Fruit fly (Drosophila melanogaster) whole organism, prepupa: ENCODE measurements around the gene Or85a.
A peak's percentile ranks its signal among the peaks of the same experiment; 100 is the strongest.

Experiments
- CG11294 ChIP-seq: fragments of 200-800 bp; sonication (Bioruptor generic); IDR thresholded peaks from 2 replicates; pipeline ENCODE4 v1.3.6; 2022; ENCODE audit warnings: missing biosample characterization, missing genetic modification characterization
- CG11762 ChIP-seq: fragments of 200-800 bp; sonication (Bioruptor generic); optimal IDR thresholded peaks from 3 replicates; lab custom pipeline; 2016; ENCODE audit warnings: missing biosample characterization, missing genetic modification characterization; ENCODE audit not compliant: insufficient read depth
- CG1621 ChIP-seq: fragments of 200-800 bp; sonication (Bioruptor generic); optimal IDR thresholded peaks from 3 replicates; lab custom pipeline; 2018; ENCODE audit warnings: missing biosample characterization, mild to moderate bottlenecking, missing genetic modification characterization
- CG16779 ChIP-seq: fragments of 200-800 bp; sonication (Bioruptor generic); optimal IDR thresholded peaks from 3 replicates; lab custom pipeline; 2017; ENCODE audit warnings: missing biosample characterization, mild to moderate bottlenecking, missing genetic modification characterization
- CG3032 ChIP-seq: fragments of 200-800 bp; optimal IDR thresholded peaks from 2 replicates; lab custom pipeline; 2019; ENCODE audit warnings: missing biosample characterization, mild to moderate bottlenecking, missing genetic modification characterization, moderate library complexity
- CG32006 ChIP-seq: fragments of 200-800 bp; sonication (Bioruptor generic); optimal IDR thresholded peaks from 3 replicates; lab custom pipeline; 2017; ENCODE audit warnings: missing biosample characterization, mild to moderate bottlenecking, missing genetic modification characterization
- CG34406 ChIP-seq: fragments of 200-800 bp; sonication (Bioruptor generic); optimal IDR thresholded peaks from 3 replicates; lab custom pipeline; 2016; ENCODE audit warnings: missing biosample characterization, missing genetic modification characterization
- CG3919 ChIP-seq: fragments of 200-800 bp; sonication (Bioruptor generic); optimal IDR thresholded peaks from 3 replicates; lab custom pipeline; 2016; ENCODE audit warnings: missing biosample characterization, missing genetic modification characterization
- CG4318 ChIP-seq: fragments of 200-800 bp; sonication (Bioruptor generic); optimal IDR thresholded peaks from 3 replicates; lab custom pipeline; 2017; ENCODE audit warnings: missing biosample characterization, mild to moderate bottlenecking, missing genetic modification characterization
- CG6163 ChIP-seq: fragments of 200-800 bp; sonication (Bioruptor generic); IDR thresholded peaks from 3 replicates; pipeline ENCODE4 v1.3.6; 2022; ENCODE audit warnings: missing biosample characterization, missing genetic modification characterization
- CG6276 ChIP-seq: fragments of 200-800 bp; sonication (Bioruptor generic); optimal IDR thresholded peaks from 2 replicates; lab custom pipeline; 2017; ENCODE audit warnings: missing biosample characterization, mild to moderate bottlenecking, missing genetic modification characterization
- CG6792 ChIP-seq: fragments of 200-800 bp; sonication (Bioruptor generic); optimal IDR thresholded peaks from 3 replicates; lab custom pipeline; 2016; ENCODE audit warnings: missing biosample characterization, missing genetic modification characterization
- CG6808 ChIP-seq: fragments of 200-800 bp; sonication (Bioruptor generic); optimal IDR thresholded peaks from 3 replicates; lab custom pipeline; 2017; ENCODE audit warnings: missing biosample characterization, missing genetic modification characterization, mild to moderate bottlenecking, moderate library complexity, missing genetic modification reagents
- CG6854 ChIP-seq: fragments of 200-800 bp; sonication (Bioruptor generic); optimal IDR thresholded peaks from 2 replicates; lab custom pipeline; 2017; ENCODE audit warnings: missing biosample characterization, mild to moderate bottlenecking, missing genetic modification characterization
- CG7368 ChIP-seq: fragments of 200-800 bp; sonication (Bioruptor generic); optimal IDR thresholded peaks from 3 replicates; lab custom pipeline; 2016; ENCODE audit warnings: missing biosample characterization, missing genetic modification characterization
- CG8119 ChIP-seq: fragments of 200-800 bp; sonication (Bioruptor generic); IDR thresholded peaks from 3 replicates; pipeline ENCODE4 v1.3.6; 2022; ENCODE audit warnings: missing biosample characterization, missing genetic modification characterization
- CG8319 ChIP-seq: fragments of 200-800 bp; sonication (Bioruptor generic); optimal IDR thresholded peaks from 3 replicates; lab custom pipeline; 2016; ENCODE audit warnings: missing biosample characterization, missing genetic modification characterization
- CG8632 ChIP-seq: fragments of 200-800 bp; sonication (Bioruptor generic); optimal IDR thresholded peaks from 3 replicates; lab custom pipeline; 2016; ENCODE audit warnings: missing biosample characterization, missing genetic modification characterization
- CG9139 ChIP-seq: fragments of 200-800 bp; sonication (Bioruptor generic); optimal IDR thresholded peaks from 3 replicates; lab custom pipeline; 2017; ENCODE audit warnings: missing biosample characterization, mild to moderate bottlenecking, missing genetic modification characterization
- Eip78C ChIP-seq: fragments of 200-800 bp; sonication (Bioruptor generic); peaks from one replicate; lab custom pipeline; 2016; ENCODE audit warnings: missing biosample characterization, missing genetic modification characterization
- Eip93F ChIP-seq: fragments of 200-800 bp; sonication (Bioruptor generic); optimal IDR thresholded peaks from 2 replicates; lab custom pipeline; 2016; ENCODE audit warnings: missing biosample characterization, mild to moderate bottlenecking, missing genetic modification characterization
- Ets21C ChIP-seq: fragments of 200-800 bp; sonication (Bioruptor generic); optimal IDR thresholded peaks from 3 replicates; lab custom pipeline; 2016; ENCODE audit warnings: missing biosample characterization, missing genetic modification characterization
- Gug ChIP-seq: fragments of 200-800 bp; sonication (Bioruptor generic); IDR thresholded peaks from 2 replicates; pipeline ENCODE4 v1.3.6; 2022; ENCODE audit warnings: missing biosample characterization, missing genetic modification characterization
- Hr38 ChIP-seq: sonication (Bioruptor generic); optimal IDR thresholded peaks from 2 replicates; lab custom pipeline; 2016; ENCODE audit warnings: missing biosample characterization, missing genetic modification characterization
- Hr4 ChIP-seq: fragments of 200-800 bp; sonication (Bioruptor generic); optimal IDR thresholded peaks from 3 replicates; lab custom pipeline; 2016; ENCODE audit warnings: missing biosample characterization, missing genetic modification characterization
- Met ChIP-seq: fragments of 200-800 bp; sonication (Bioruptor generic); optimal IDR thresholded peaks from 3 replicates; lab custom pipeline; 2016; ENCODE audit warnings: missing biosample characterization, missing genetic modification characterization
- OdsH ChIP-seq: fragments of 200-800 bp; sonication (Bioruptor generic); optimal IDR thresholded peaks from 3 replicates; lab custom pipeline; 2016; ENCODE audit warnings: missing biosample characterization, missing genetic modification characterization
- Smox ChIP-seq: fragments of 200-800 bp; sonication (Bioruptor generic); optimal IDR thresholded peaks from 3 replicates; lab custom pipeline; 2016; ENCODE audit warnings: missing biosample characterization, missing genetic modification characterization
- Sox102F ChIP-seq: fragments of 200-800 bp; sonication (Bioruptor generic); optimal IDR thresholded peaks from 2 replicates; lab custom pipeline; 2016; ENCODE audit warnings: missing biosample characterization, mild to moderate bottlenecking, missing genetic modification characterization
- Sox15 ChIP-seq: fragments of 200-800 bp; sonication (Bioruptor generic); optimal IDR thresholded peaks from 3 replicates; lab custom pipeline; 2016; ENCODE audit warnings: missing biosample characterization, missing genetic modification characterization
- acj6 ChIP-seq: fragments of 200-800 bp; sonication (Bioruptor generic); optimal IDR thresholded peaks from 3 replicates; lab custom pipeline; 2016; ENCODE audit warnings: missing biosample characterization, missing genetic modification characterization
- cyc ChIP-seq: fragments of 200-800 bp; sonication (Bioruptor generic); optimal IDR thresholded peaks from 3 replicates; lab custom pipeline; 2016; ENCODE audit warnings: missing biosample characterization, missing genetic modification characterization
- dac ChIP-seq: fragments of 200-800 bp; sonication (Bioruptor generic); optimal IDR thresholded peaks from 2 replicates; lab custom pipeline; 2017; ENCODE audit warnings: missing biosample characterization, mild to moderate bottlenecking, missing genetic modification characterization
- dsx ChIP-seq: fragments of 200-800 bp; optimal IDR thresholded peaks from 3 replicates; lab custom pipeline; 2019; ENCODE audit warnings: missing biosample characterization, mild to moderate bottlenecking, missing genetic modification characterization, moderate library complexity; ENCODE audit not compliant: poor library complexity, severe bottlenecking
- esn ChIP-seq: fragments of 200-800 bp; sonication (Bioruptor generic); optimal IDR thresholded peaks from 2 replicates; lab custom pipeline; 2016; ENCODE audit warnings: missing biosample characterization, mild to moderate bottlenecking, missing genetic modification characterization, moderate library complexity
- fkh ChIP-seq: fragments of 200-800 bp; sonication (Bioruptor generic); optimal IDR thresholded peaks from 3 replicates; lab custom pipeline; 2017; ENCODE audit warnings: missing biosample characterization, mild to moderate bottlenecking, missing genetic modification characterization, moderate library complexity
- lz ChIP-seq: fragments of 200-800 bp; sonication (Bioruptor generic); optimal IDR thresholded peaks from 3 replicates; lab custom pipeline; 2016; ENCODE audit warnings: missing biosample characterization, missing genetic modification characterization
- net ChIP-seq: fragments of 200-800 bp; sonication (Bioruptor generic); optimal IDR thresholded peaks from 3 replicates; lab custom pipeline; 2016; ENCODE audit warnings: missing biosample characterization, missing genetic modification characterization
- pdm3 ChIP-seq: fragments of 200-800 bp; sonication (Bioruptor generic); optimal IDR thresholded peaks from 3 replicates; lab custom pipeline; 2016; ENCODE audit warnings: missing biosample characterization, missing genetic modification characterization
- salr ChIP-seq, 2 experiments: fragments of 200-800 bp; sonication (Bioruptor generic); optimal IDR thresholded peaks; 3 replicates each; lab custom pipeline; 2016 to 2018; ENCODE audit warnings: missing biosample characterization in 2 of 2, missing genetic modification characterization in 2 of 2, mild to moderate bottlenecking in 1 of 2
- spab ChIP-seq: fragments of 200-800 bp; sonication (Bioruptor generic); optimal IDR thresholded peaks from 2 replicates; lab custom pipeline; 2017; ENCODE audit warnings: missing biosample characterization, mild to moderate bottlenecking, missing genetic modification characterization, missing genetic modification reagents
- ss ChIP-seq, 2 experiments: fragments of 200-800 bp; sonication (Bioruptor generic); optimal IDR thresholded peaks; 2 replicates in 1 of 2; 3 replicates in 1 of 2; lab custom pipeline; 2017 to 2018; ENCODE audit warnings: mild to moderate bottlenecking in 2 of 2, missing biosample characterization in 2 of 2, missing genetic modification characterization in 2 of 2, moderate library complexity in 1 of 2
- svp ChIP-seq: fragments of 200-800 bp; sonication (Bioruptor generic); peaks from one replicate; lab custom pipeline; 2016; ENCODE audit warnings: missing biosample characterization, missing genetic modification characterization
- topi ChIP-seq: fragments of 200-800 bp; sonication (Bioruptor generic); optimal IDR thresholded peaks from 3 replicates; lab custom pipeline; 2016; ENCODE audit warnings: missing biosample characterization, missing genetic modification characterization
- vri ChIP-seq: fragments of 200-800 bp; sonication (Bioruptor generic); optimal IDR thresholded peaks from 3 replicates; lab custom pipeline; 2016; ENCODE audit warnings: missing biosample characterization, mild to moderate bottlenecking, missing genetic modification characterization

The Or85a gene

DNA sequence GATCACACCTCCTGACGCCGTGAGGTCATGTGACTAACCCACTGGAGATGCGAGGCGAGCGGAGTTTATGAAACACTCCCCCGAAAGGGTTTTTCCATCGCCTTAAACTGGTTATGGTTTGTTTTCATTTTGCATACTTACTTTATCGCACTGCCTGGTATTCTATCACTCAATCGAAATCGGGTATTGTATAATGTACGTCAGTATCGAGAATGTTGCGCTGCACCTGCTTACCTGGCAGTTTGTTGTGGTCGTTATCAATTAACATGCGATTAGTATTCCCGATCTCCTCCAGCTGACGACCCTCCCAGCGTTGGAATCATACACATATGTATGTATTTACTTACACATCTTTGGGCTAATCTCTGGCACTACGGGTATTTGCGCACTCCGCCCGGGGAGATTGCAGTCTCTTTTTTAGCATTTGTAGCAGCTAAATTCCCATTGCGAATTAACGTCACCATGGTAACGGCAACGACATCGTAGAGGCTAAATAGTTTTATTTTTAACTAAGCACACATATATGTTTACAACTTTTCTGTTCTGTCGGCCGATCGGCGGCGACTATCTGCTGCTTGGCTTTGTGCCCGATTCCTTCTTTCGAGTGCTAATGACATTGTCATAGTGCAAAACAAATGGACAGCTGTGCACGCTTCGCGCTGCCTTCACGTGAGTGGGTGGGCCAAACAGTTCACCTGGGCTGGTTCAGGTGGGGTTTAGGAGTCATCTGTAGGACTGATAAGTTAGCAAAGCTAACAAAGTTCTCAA, 31.6 kb downstream of the Or85a start:
- TF ChIP-seq svp (no peak), vri (GFP tag; lab: Kevin White, UChicago) (peak; percentile 90), net (peak; percentile 51), fkh (peak; percentile 45), Eip78C (GFP tag; lab: Kevin White, UChicago) (peak; percentile 43)

DNA sequence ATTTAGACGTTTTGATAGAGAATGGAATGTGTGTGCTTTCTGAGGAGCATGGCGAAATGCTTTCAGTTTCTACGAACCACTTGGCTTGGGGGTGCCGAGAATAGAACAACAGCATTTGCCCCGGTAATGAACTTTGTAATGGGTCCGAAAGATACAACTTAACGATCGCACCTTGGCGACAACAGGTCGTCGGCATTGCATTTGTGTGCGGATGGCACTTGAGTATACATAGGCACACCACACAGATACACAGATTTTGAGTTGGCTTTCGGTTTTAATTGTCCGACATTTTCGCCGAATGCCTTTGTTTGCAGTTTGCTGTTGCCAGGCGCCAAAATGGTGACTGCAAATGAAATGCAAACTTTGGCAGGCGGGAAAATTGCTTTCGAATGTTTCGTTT, 32.4 kb downstream of the Or85a start:
- no peak for TF ChIP-seq CG32006 (GFP tag; lab: Kevin White, UChicago)
- no peak for TF ChIP-seq esn (GFP tag; lab: Kevin White, UChicago)
- TF ChIP-seq Met, result no peak
- TF ChIP-seq CG3919 (GFP tag; lab: Kevin White, UChicago), result no peak
- no peak for TF ChIP-seq salr (GFP tag; optimal IDR thresholded peaks at IDR 0.05; lab: Kevin White, UChicago)
- no peak for TF ChIP-seq CG8632 (GFP tag; lab: Kevin White, UChicago)
- TF ChIP-seq ss (GFP tag; optimal IDR thresholded peaks at IDR 0.05; lab: Kevin White, UChicago), result no peak
- no peak for TF ChIP-seq CG8119 (GFP tag; lab: Robert Waterston, UW)
- no peak for TF ChIP-seq svp
- TF ChIP-seq Gug (GFP tag; lab: Robert Waterston, UW), result no peak
- no peak for TF ChIP-seq cyc
- TF ChIP-seq CG6808 (GFP tag; lab: Kevin White, UChicago), result no peak
- no peak for TF ChIP-seq CG16779 (tag; lab: Kevin White, UChicago)
- TF ChIP-seq CG3032 (tag; lab: Kevin White, UChicago), result no peak

DNA sequence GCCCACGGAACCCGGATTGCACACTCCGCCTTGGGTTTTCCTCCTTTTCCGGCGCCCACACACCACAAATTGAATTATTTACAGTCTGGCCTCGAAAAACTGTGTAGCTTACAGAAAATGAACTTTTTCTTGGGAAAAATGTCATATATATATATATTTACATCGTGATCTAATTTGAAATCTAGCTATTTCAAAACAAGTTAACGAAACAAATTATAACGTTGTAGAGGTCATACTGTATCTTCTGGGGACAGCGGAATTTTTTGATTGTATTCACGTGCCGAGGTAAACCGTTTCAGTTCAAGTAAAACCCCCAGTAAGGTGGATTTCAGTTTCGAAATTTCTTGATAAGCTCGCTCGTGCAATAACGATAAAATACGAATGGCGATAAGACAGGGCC, 32.9 kb downstream of the Or85a start:
- TF ChIP-seq CG1621 (tag; lab: Kevin White, UChicago) (no peak), CG9139 (GFP tag; lab: Kevin White, UChicago) (no peak), dsx (GFP tag; lab: Kevin White, UChicago) (no peak), Hr38 (GFP tag; lab: Kevin White, UChicago) (no peak), spab (GFP tag; lab: Kevin White, UChicago) (no peak), ss (GFP tag; optimal IDR thresholded peaks at IDR 0.05; lab: Kevin White, UChicago) (no peak), Gug (GFP tag; lab: Robert Waterston, UW) (peak; percentile 38; the same call in 1 of the 2 replicates), CG11762 (no peak), svp (peak; percentile 86), CG6163 (GFP tag; lab: Robert Waterston, UW) (peak; percentile 81), OdsH (peak; percentile 44), salr (GFP tag; optimal IDR thresholded peaks at IDR 0.05; lab: Kevin White, UChicago) (no peak), CG16779 (tag; lab: Kevin White, UChicago) (no peak), CG4318 (GFP tag; lab: Kevin White, UChicago) (no peak), pdm3 (GFP tag; lab: Kevin White, UChicago) (peak; percentile 44), CG3032 (tag; lab: Kevin White, UChicago) (no peak), Ets21C (GFP tag; lab: Kevin White, UChicago) (peak; percentile 44), Hr4 (GFP tag; lab: Kevin White, UChicago) (peak; percentile 48), Smox (GFP tag; lab: Kevin White, UChicago) (no peak), cyc (peak; percentile 63), Sox102F (GFP tag; lab: Kevin White, UChicago) (no peak), CG7368 (GFP tag; lab: Kevin White, UChicago) (no peak), CG6808 (GFP tag; lab: Kevin White, UChicago) (no peak), lz (GFP tag; lab: Kevin White, UChicago) (peak; percentile 56), CG6792 (GFP tag; lab: Kevin White, UChicago) (peak; percentile 8), vri (GFP tag; lab: Kevin White, UChicago) (peak; percentile 29), dac (no peak), Sox15 (GFP tag; lab: Kevin White, UChicago) (peak; percentile 16), CG6854 (GFP tag; lab: Kevin White, UChicago) (no peak), CG34406 (GFP tag; lab: Kevin White, UChicago) (peak; percentile 47), CG11294 (GFP tag; lab: Robert Waterston, UW) (peak; percentile 38; the same call in 1 of the 2 replicates), topi (GFP tag; lab: Kevin White, UChicago) (peak; percentile 63), CG8319 (no peak), Eip93F (GFP tag; lab: Kevin White, UChicago) (peak; percentile 28), CG6276 (GFP tag; lab: Kevin White, UChicago) (peak; percentile 7), acj6 (peak; percentile 45), esn (GFP tag; lab: Kevin White, UChicago) (peak; percentile 67), net (no peak)
